Fruit fly (Drosophila melanogaster) whole organism, embryonic: ENCODE measurements around the gene Atg2.

Experiments
- Atf6 ChIP-seq: fragments of 200-800 bp; sonication (Bioruptor generic); IDR thresholded peaks from 2 replicates; pipeline ENCODE4 v1.3.6; 2022; ENCODE audit warnings: missing biosample characterization, missing genetic modification characterization
- C15 ChIP-seq: fragments of 200-800 bp; sonication (Bioruptor generic); IDR thresholded peaks from 3 replicates; pipeline ENCODE4 v1.3.6; 2022; ENCODE audit warnings: missing biosample characterization, missing genetic modification characterization
- CG10979 ChIP-seq: fragments of 200-800 bp; sonication (Bioruptor generic); optimal IDR thresholded peaks from 2 replicates; lab custom pipeline; 2018; ENCODE audit warnings: missing biosample characterization, mild to moderate bottlenecking, missing genetic modification characterization, moderate library complexity
- CG11247 ChIP-seq: fragments of 200-800 bp; sonication (Bioruptor generic); IDR thresholded peaks from 2 replicates; pipeline ENCODE4 v1.3.6; 2022; ENCODE audit warnings: missing biosample characterization, missing genetic modification characterization
- CG11696 ChIP-seq: fragments of 200-800 bp; sonication (Bioruptor generic); IDR thresholded peaks from 2 replicates; pipeline ENCODE4 v1.3.6; 2022; ENCODE audit warnings: missing biosample characterization, missing genetic modification characterization
- CG12104 ChIP-seq: fragments of 200-800 bp; sonication (Bioruptor generic); optimal IDR thresholded peaks from 3 replicates; lab custom pipeline; 2016; ENCODE audit warnings: missing biosample characterization, missing genetic modification characterization
- CG12942 ChIP-seq: fragments of 200-800 bp; sonication (Bioruptor generic); optimal IDR thresholded peaks from 3 replicates; lab custom pipeline; 2016; ENCODE audit warnings: missing biosample characterization, missing genetic modification characterization
- CG14014 ChIP-seq: fragments of 200-800 bp; sonication (Bioruptor generic); IDR thresholded peaks from 2 replicates; pipeline ENCODE4 v1.3.6; 2022; ENCODE audit warnings: missing biosample characterization, missing genetic modification characterization
- CG14965 ChIP-seq: fragments of 200-800 bp; sonication (Bioruptor generic); optimal IDR thresholded peaks from 2 replicates; lab custom pipeline; 2016; ENCODE audit warnings: missing biosample characterization, missing genetic modification characterization, borderline replicate concordance
- CG1603 ChIP-seq: fragments of 200-800 bp; sonication (Bioruptor generic); optimal IDR thresholded peaks from 2 replicates; lab custom pipeline; 2019; ENCODE audit warnings: missing biosample characterization, mild to moderate bottlenecking, missing genetic modification characterization, moderate library complexity
- CG16815 ChIP-seq: fragments of 200-800 bp; sonication (Bioruptor generic); optimal IDR thresholded peaks from 3 replicates; lab custom pipeline; 2017; ENCODE audit warnings: missing biosample characterization, mild to moderate bottlenecking, missing genetic modification characterization
- CG17359 ChIP-seq: fragments of 200-800 bp; sonication (Bioruptor generic); optimal IDR thresholded peaks from 3 replicates; lab custom pipeline; 2018; ENCODE audit warnings: missing biosample characterization, mild to moderate bottlenecking, missing genetic modification characterization, moderate library complexity
- CG1832 ChIP-seq: fragments of 200-800 bp; sonication (Bioruptor generic); optimal IDR thresholded peaks from 2 replicates; lab custom pipeline; 2017; ENCODE audit warnings: missing biosample characterization, mild to moderate bottlenecking, missing genetic modification characterization, inconsistent platforms
- CG2120 ChIP-seq: fragments of 200-800 bp; sonication (Bioruptor generic); optimal IDR thresholded peaks from 3 replicates; lab custom pipeline; 2016; ENCODE audit warnings: missing biosample characterization, missing genetic modification characterization
- CG2199 ChIP-seq: fragments of 200-800 bp; sonication (Bioruptor generic); IDR thresholded peaks from 3 replicates; pipeline ENCODE4 v1.3.6; 2022; ENCODE audit warnings: missing biosample characterization, missing genetic modification characterization
- CG2202 ChIP-seq: fragments of 200-800 bp; sonication (Bioruptor generic); optimal IDR thresholded peaks from 2 replicates; lab custom pipeline; 2018; ENCODE audit warnings: missing biosample characterization, mild to moderate bottlenecking, missing genetic modification characterization
- CG2712 ChIP-seq: fragments of 200-800 bp; optimal IDR thresholded peaks from 3 replicates; lab custom pipeline; 2019; ENCODE audit warnings: missing biosample characterization, mild to moderate bottlenecking, missing genetic modification characterization, moderate library complexity
- CG30431 ChIP-seq: fragments of 200-800 bp; sonication (Bioruptor generic); optimal IDR thresholded peaks from 2 replicates; lab custom pipeline; 2017; ENCODE audit warnings: missing biosample characterization, missing genetic modification characterization
- CG32772 ChIP-seq: fragments of 200-800 bp; sonication (Bioruptor generic); IDR thresholded peaks from 2 replicates; pipeline ENCODE4 v1.3.6; 2022; ENCODE audit warnings: missing biosample characterization, missing genetic modification characterization
- CG3995 ChIP-seq: fragments of 200-800 bp; sonication (Bioruptor generic); optimal IDR thresholded peaks from 3 replicates; lab custom pipeline; 2016; ENCODE audit warnings: missing biosample characterization, missing genetic modification characterization
- CG4404 ChIP-seq: fragments of 200-800 bp; sonication (Bioruptor generic); IDR thresholded peaks from 2 replicates; pipeline ENCODE4 v1.3.6; 2022; ENCODE audit warnings: missing biosample characterization, missing genetic modification characterization
- CG4854 ChIP-seq: fragments of 200-800 bp; sonication (Bioruptor generic); optimal IDR thresholded peaks from 2 replicates; lab custom pipeline; 2016; ENCODE audit warnings: missing biosample characterization, missing genetic modification characterization, inconsistent platforms
- CG5245 ChIP-seq: fragments of 200-800 bp; sonication (Bioruptor generic); optimal IDR thresholded peaks from 3 replicates; lab custom pipeline; 2016; ENCODE audit warnings: missing biosample characterization, missing genetic modification characterization
- CG7928 ChIP-seq: fragments of 200-800 bp; sonication (Bioruptor generic); optimal IDR thresholded peaks from 2 replicates; lab custom pipeline; 2017; ENCODE audit warnings: missing biosample characterization, mild to moderate bottlenecking, missing genetic modification characterization
- Camta ChIP-seq: fragments of 200-800 bp; sonication (Bioruptor generic); optimal IDR thresholded peaks from 2 replicates; lab custom pipeline; 2016; ENCODE audit warnings: missing biosample characterization, missing genetic modification characterization
- Chrac-16 ChIP-seq: fragments of 200-800 bp; sonication (Bioruptor generic); optimal IDR thresholded peaks from 3 replicates; lab custom pipeline; 2016; ENCODE audit warnings: missing biosample characterization, missing genetic modification characterization
- CkIIα-i1 ChIP-seq: fragments of 200-800 bp; sonication (Bioruptor generic); IDR thresholded peaks from 2 replicates; pipeline ENCODE4 v1.3.6; 2022; ENCODE audit warnings: missing biosample characterization, missing genetic modification characterization
- Hsf ChIP-seq: fragments of 200-800 bp; sonication (Bioruptor generic); optimal IDR thresholded peaks from 3 replicates; lab custom pipeline; 2016; ENCODE audit warnings: missing biosample characterization, missing genetic modification characterization
- MTF-1 ChIP-seq: fragments of 200-800 bp; sonication (Bioruptor generic); optimal IDR thresholded peaks from 2 replicates; lab custom pipeline; 2018; ENCODE audit warnings: missing biosample characterization, mild to moderate bottlenecking, missing genetic modification characterization, borderline replicate concordance
- Max ChIP-seq: fragments of 200-800 bp; sonication (Bioruptor generic); optimal IDR thresholded peaks from 2 replicates; lab custom pipeline; 2016; ENCODE audit warnings: missing biosample characterization, mild to moderate bottlenecking, missing genetic modification characterization
- Mes4 ChIP-seq: fragments of 200-800 bp; sonication (Bioruptor generic); optimal IDR thresholded peaks from 2 replicates; lab custom pipeline; 2016; ENCODE audit warnings: missing biosample characterization, missing genetic modification characterization
- NC2α ChIP-seq: fragments of 200-800 bp; sonication (Bioruptor generic); optimal IDR thresholded peaks from 2 replicates; lab custom pipeline; 2016; ENCODE audit warnings: missing biosample characterization, missing genetic modification characterization
- Pdp1 ChIP-seq, 2 experiments: fragments of 200-800 bp; sonication (Bioruptor generic); optimal IDR thresholded peaks; 3 replicates each; lab custom pipeline; 2016; ENCODE audit warnings: missing biosample characterization in 2 of 2, missing genetic modification characterization in 2 of 2, mild to moderate bottlenecking in 1 of 2, moderate library complexity in 1 of 2
- Rfx ChIP-seq: fragments of 200-800 bp; sonication (Bioruptor generic); IDR thresholded peaks from 2 replicates; pipeline ENCODE4 v1.3.6; 2022; ENCODE audit warnings: missing biosample characterization, missing genetic modification characterization
- Xbp1 ChIP-seq: fragments of 200-800 bp; sonication (Bioruptor generic); optimal IDR thresholded peaks from 3 replicates; lab custom pipeline; 2016; ENCODE audit warnings: missing biosample characterization, mild to moderate bottlenecking, missing genetic modification characterization
- al ChIP-seq: fragments of 200-800 bp; sonication (Bioruptor generic); IDR thresholded peaks from 2 replicates; pipeline ENCODE4 v1.3.6; 2022; ENCODE audit warnings: missing biosample characterization, missing genetic modification characterization
- cad ChIP-seq: fragments of >200 bp; optimal IDR thresholded peaks from 2 replicates; lab custom pipeline; 2017; ENCODE audit warnings: missing biosample characterization, missing genetic modification characterization
- dmrt99B ChIP-seq: fragments of 200-800 bp; sonication (Bioruptor generic); optimal IDR thresholded peaks from 2 replicates; lab custom pipeline; 2018; ENCODE audit warnings: missing biosample characterization, mild to moderate bottlenecking, missing genetic modification characterization, moderate library complexity
- dysf ChIP-seq: fragments of 200-800 bp; sonication (Bioruptor generic); IDR thresholded peaks from 3 replicates; pipeline ENCODE4 v1.3.6; 2022; ENCODE audit warnings: missing biosample characterization, missing genetic modification characterization
- fd3F ChIP-seq: fragments of 200-800 bp; sonication (Bioruptor generic); optimal IDR thresholded peaks from 2 replicates; lab custom pipeline; 2018; ENCODE audit warnings: missing biosample characterization, mild to moderate bottlenecking, missing genetic modification characterization, moderate library complexity
- her ChIP-seq: fragments of 200-800 bp; sonication (Bioruptor generic); optimal IDR thresholded peaks from 2 replicates; lab custom pipeline; 2016; ENCODE audit warnings: missing biosample characterization, missing genetic modification characterization
- ken ChIP-seq: fragments of 200-800 bp; sonication (Bioruptor generic); IDR thresholded peaks from 3 replicates; pipeline ENCODE4 v1.3.6; 2022; ENCODE audit warnings: missing biosample characterization, missing genetic modification characterization
- mirr ChIP-seq: fragments of 200-800 bp; sonication (Bioruptor generic); optimal IDR thresholded peaks from 3 replicates; lab custom pipeline; 2018; ENCODE audit warnings: missing biosample characterization, mild to moderate bottlenecking, missing genetic modification characterization
- peb ChIP-seq: fragments of 200-800 bp; sonication (Bioruptor generic); IDR thresholded peaks from 2 replicates; pipeline ENCODE4 v1.3.6; 2022; ENCODE audit warnings: missing biosample characterization, missing genetic modification characterization
- pho ChIP-seq: fragments of 200-800 bp; sonication (Bioruptor generic); optimal IDR thresholded peaks from 2 replicates; lab custom pipeline; 2016; ENCODE audit warnings: missing biosample characterization, missing genetic modification characterization
- seq ChIP-seq: fragments of 200-800 bp; sonication (Bioruptor generic); IDR thresholded peaks from 2 replicates; pipeline ENCODE4 v1.3.6; 2022; ENCODE audit warnings: missing biosample characterization, missing genetic modification characterization
- sisA ChIP-seq: fragments of 200-800 bp; sonication (Bioruptor generic); IDR thresholded peaks from 2 replicates; pipeline ENCODE4 v1.3.6; 2022; ENCODE audit warnings: missing biosample characterization, missing genetic modification characterization
- slbo ChIP-seq: fragments of 200-800 bp; sonication (Bioruptor generic); IDR thresholded peaks from 2 replicates; pipeline ENCODE4 v1.3.6; 2022; ENCODE audit warnings: missing biosample characterization, missing genetic modification characterization
- stc ChIP-seq: fragments of 200-800 bp; sonication (Bioruptor generic); IDR thresholded peaks from 2 replicates; pipeline ENCODE4 v1.3.6; 2022; ENCODE audit warnings: missing biosample characterization, missing genetic modification characterization
- tgo ChIP-seq: fragments of 200-800 bp; sonication (Bioruptor generic); IDR thresholded peaks from 3 replicates; pipeline ENCODE4 v1.3.6; 2022; ENCODE audit warnings: missing biosample characterization, missing genetic modification characterization
- vnd ChIP-seq: fragments of 200-800 bp; sonication (Bioruptor generic); IDR thresholded peaks from 3 replicates; pipeline ENCODE4 v1.3.6; 2022; ENCODE audit warnings: missing biosample characterization, missing genetic modification characterization; ENCODE audit not compliant: partially characterized antibody
- vvl ChIP-seq: fragments of 200-800 bp; sonication (Bioruptor generic); IDR thresholded peaks from 2 replicates; pipeline ENCODE4 v1.3.6; 2022; ENCODE audit warnings: missing biosample characterization, missing genetic modification characterization

The Atg2 gene

DNA sequence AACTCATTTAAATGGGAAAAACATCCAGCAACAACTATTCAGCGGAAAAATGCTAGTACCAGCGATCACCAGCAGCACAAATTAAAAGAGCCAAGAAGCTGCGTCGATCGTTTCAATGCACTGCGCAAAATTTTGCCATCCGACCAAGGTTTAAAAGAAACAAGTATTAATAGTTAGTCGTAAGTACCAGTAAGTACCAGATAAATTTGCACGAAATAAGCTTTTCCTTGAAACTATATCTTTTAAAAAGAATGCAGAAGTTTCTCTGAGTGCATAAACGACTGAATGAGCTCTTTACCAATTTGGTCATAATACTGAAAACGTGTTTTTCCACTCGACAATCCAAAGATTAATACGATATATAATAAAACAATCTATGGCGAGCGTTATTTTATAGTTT, 40.9 kb upstream of the Atg2 start (continued):
- TF ChIP-seq CG2202 (tag; lab: Kevin White, UChicago) (no peak), CG14014 (peak; percentile 75), Camta (peak; percentile 56), CG10979 (tag; lab: Kevin White, UChicago) (peak; percentile 56), CG7928 (peak; percentile 15), CG4404 (peak; percentile 43; the same call in 1 of the 2 replicates), stc (0 out of 2 replicates have a peak, but pooled peaks have one; percentile 23), CG5245 (peak; percentile 61), slbo (GFP tag; lab: Robert Waterston, UW) (peak; percentile 90), CG17359 (tag; lab: Kevin White, UChicago) (peak; percentile 55), Chrac-16 (GFP tag; lab: Kevin White, UChicago) (peak; percentile 58), peb (GFP tag; lab: Robert Waterston, UW) (no peak), CG30431 (GFP tag; lab: Kevin White, UChicago) (peak; percentile 44), her (peak; percentile 52), al (GFP tag; lab: Robert Waterston, UW) (peak; percentile 78), Rfx (GFP tag; lab: Robert Waterston, UW) (peak; percentile 92), CG1603 (tag; lab: Kevin White, UChicago) (peak; percentile 73), CG12104 (peak; percentile 34), seq (GFP tag; lab: Robert Waterston, UW) (peak; percentile 75), Max (GFP tag; lab: Kevin White, UChicago) (peak; percentile 17), Pdp1 (GFP tag; optimal IDR thresholded peaks at IDR 0.05; lab: Kevin White, UChicago) (peak; percentile 46 to 60), CG3995 (GFP tag; lab: Kevin White, UChicago) (peak; percentile 23), CkIIα-i1 (GFP tag; lab: Robert Waterston, UW) (no peak), CG2712 (tag; lab: Kevin White, UChicago) (peak; percentile 63), vnd (no peak), CG1832 (GFP tag; lab: Kevin White, UChicago) (no peak), CG11696 (GFP tag; lab: Robert Waterston, UW) (peak; percentile 42; the same call in 1 of the 2 replicates), CG32772 (GFP tag; lab: Robert Waterston, UW) (peak; percentile 58; the same call in 1 of the 2 replicates), NC2α (GFP tag; lab: Kevin White, UChicago) (no peak), dmrt99B (peak; percentile 34), vvl (GFP tag; lab: Robert Waterston, UW) (peak; percentile 78), dysf (GFP tag; lab: Robert Waterston, UW) (peak; percentile 84), C15 (no peak), ken (GFP tag; lab: Robert Waterston, UW) (no peak), tgo (peak; percentile 72), Atf6 (GFP tag; lab: Robert Waterston, UW) (peak; percentile 85), sisA (GFP tag; lab: Robert Waterston, UW) (peak; percentile 74), Mes4 (GFP tag; lab: Kevin White, UChicago) (peak; percentile 55), mirr (GFP tag; lab: Kevin White, UChicago) (no peak), CG16815 (GFP tag; lab: Kevin White, UChicago) (peak; percentile 30), CG4854 (peak; percentile 49), CG2120 (peak; percentile 87), CG14965 (GFP tag; lab: Kevin White, UChicago) (no peak), fd3F (GFP tag; lab: Kevin White, UChicago) (peak; percentile 69), Xbp1 (GFP tag; lab: Kevin White, UChicago) (peak; percentile 80), CG12942 (GFP tag; lab: Kevin White, UChicago) (peak; percentile 53), CG11247 (peak; percentile 67), MTF-1 (GFP tag; lab: Kevin White, UChicago) (no peak), pho (peak; percentile 68), cad (no peak), CG2199 (no peak), Hsf (GFP tag; lab: Kevin White, UChicago) (peak; percentile 81)
